Fruit fly (Drosophila melanogaster) whole organism, embryonic: Measurements from ENCODE around the gene svp.

Experiments
- CG10462 ChIP-seq: fragments of 200-800 bp; sonication (Bioruptor generic); optimal IDR thresholded peaks from 2 replicates; lab custom pipeline; 2016; ENCODE audit warnings: missing biosample characterization, missing genetic modification characterization
- CG11696 ChIP-seq: fragments of 200-800 bp; sonication (Bioruptor generic); IDR thresholded peaks from 2 replicates; pipeline ENCODE4 v1.3.6; 2022; ENCODE audit warnings: missing biosample characterization, missing genetic modification characterization
- CG17328 ChIP-seq: fragments of 200-800 bp; sonication (Bioruptor generic); IDR thresholded peaks from 2 replicates; pipeline ENCODE4 v1.3.6; 2022; ENCODE audit warnings: missing biosample characterization, missing genetic modification characterization
- CG8478 ChIP-seq: fragments of >200 bp; optimal IDR thresholded peaks from 2 replicates; lab custom pipeline; 2018
- CG9932 ChIP-seq: fragments of 200-800 bp; sonication (Bioruptor generic); IDR thresholded peaks from 2 replicates; pipeline ENCODE4 v1.3.6; 2022; ENCODE audit warnings: missing biosample characterization, missing genetic modification characterization
- Ets97D ChIP-seq: fragments of 200-800 bp; sonication (Bioruptor generic); optimal IDR thresholded peaks from 3 replicates; lab custom pipeline; 2016; ENCODE audit warnings: missing biosample characterization, missing genetic modification characterization
- chinmo ChIP-seq: fragments of 200-800 bp; sonication (Bioruptor generic); IDR thresholded peaks from 4 replicates; pipeline ENCODE4 v1.3.6; 2022; ENCODE audit warnings: missing biosample characterization, missing genetic modification characterization; ENCODE audit not compliant: partially characterized antibody
- croc ChIP-seq: fragments of 200-800 bp; sonication (Bioruptor generic); conservative IDR thresholded peaks from 3 replicates; pipeline ENCODE4 v1.3.6; 2022; ENCODE audit warnings: missing biosample characterization, missing genetic modification characterization
- ind ChIP-seq: fragments of 200-800 bp; sonication (Bioruptor generic); optimal IDR thresholded peaks from 3 replicates; lab custom pipeline; 2016; ENCODE audit warnings: missing biosample characterization, missing genetic modification characterization
- lab ChIP-seq: fragments of 200-800 bp; sonication (Bioruptor generic); optimal IDR thresholded peaks from 3 replicates; lab custom pipeline; 2017; ENCODE audit warnings: missing biosample characterization, missing genetic modification characterization, mild to moderate bottlenecking, moderate library complexity, missing genetic modification reagents
- mam ChIP-seq: fragments of 200-800 bp; sonication (Bioruptor generic); optimal IDR thresholded peaks from 3 replicates; lab custom pipeline; 2016; ENCODE audit warnings: missing biosample characterization, missing genetic modification characterization
- nom ChIP-seq: fragments of 200-800 bp; sonication (Bioruptor generic); optimal IDR thresholded peaks from 2 replicates; lab custom pipeline; 2017; ENCODE audit warnings: missing biosample characterization, missing genetic modification characterization, mild to moderate bottlenecking, moderate library complexity, missing genetic modification reagents

- TF ChIP-seq CG17328 (GFP tag; lab: Robert Waterston, UW) (no peak), mam (GFP tag; lab: Kevin White, UChicago) (no peak), croc (GFP tag; lab: Robert Waterston, UW) (no peak), chinmo (GFP tag; lab: Robert Waterston, UW) (no peak), CG9932 (GFP tag; lab: Robert Waterston, UW) (no peak), nom (no peak), lab (no peak), ind (GFP tag; lab: Kevin White, UChicago) (no peak), CG11696 (GFP tag; lab: Robert Waterston, UW) (no peak), CG10462 (GFP tag; lab: Kevin White, UChicago) (no peak), Ets97D (GFP tag; lab: Kevin White, UChicago) (no peak), CG8478 (no peak)
Measured at dm6 chr3R:12301528-12301927, 43.0 kb downstream of the svp start.
